Fruit fly (Drosophila melanogaster) whole organism, embryonic: ENCODE measurements around the gene CG10383.

Experiments used
- Ada2b ChIP-seq: fragments of 200-800 bp; sonication (Bioruptor generic); IDR thresholded peaks from 2 replicates; pipeline ENCODE4 v1.3.6; 2022; ENCODE audit warnings: missing biosample characterization, missing genetic modification characterization
- Asciz ChIP-seq: fragments of 200-800 bp; sonication (Bioruptor generic); optimal IDR thresholded peaks from 2 replicates; lab custom pipeline; 2017; ENCODE audit warnings: missing biosample characterization, mild to moderate bottlenecking, missing genetic modification characterization, missing genetic modification reagents
- Atf-2 ChIP-seq: fragments of 200-800 bp; sonication (Bioruptor generic); optimal IDR thresholded peaks from 2 replicates; lab custom pipeline; 2016; ENCODE audit warnings: missing biosample characterization, missing genetic modification characterization
- Awh ChIP-seq: fragments of 200-800 bp; sonication (Bioruptor generic); IDR thresholded peaks from 2 replicates; pipeline ENCODE4, ENCODE4 v1.3.6; 2022; ENCODE audit warnings: missing biosample characterization, missing genetic modification characterization
- Bdp1 ChIP-seq: fragments of 200-800 bp; sonication (Bioruptor generic); optimal IDR thresholded peaks from 3 replicates; lab custom pipeline; 2016; ENCODE audit warnings: missing biosample characterization, missing genetic modification characterization
- C15 ChIP-seq: fragments of 200-800 bp; sonication (Bioruptor generic); IDR thresholded peaks from 3 replicates; pipeline ENCODE4 v1.3.6; 2022; ENCODE audit warnings: missing biosample characterization, missing genetic modification characterization
- CG10543 ChIP-seq: fragments of 200-800 bp; sonication (Bioruptor generic); optimal IDR thresholded peaks from 3 replicates; lab custom pipeline; 2017; ENCODE audit warnings: missing biosample characterization, mild to moderate bottlenecking, missing genetic modification characterization, moderate library complexity
- CG11247 ChIP-seq: fragments of 200-800 bp; sonication (Bioruptor generic); IDR thresholded peaks from 2 replicates; pipeline ENCODE4 v1.3.6; 2022; ENCODE audit warnings: missing biosample characterization, missing genetic modification characterization
- CG1233 ChIP-seq: fragments of 200-800 bp; sonication (Bioruptor generic); optimal IDR thresholded peaks from 4 replicates; lab custom pipeline; 2018; ENCODE audit warnings: missing biosample characterization, mild to moderate bottlenecking, missing genetic modification characterization
- CG12769 ChIP-seq: fragments of 200-800 bp; sonication (Bioruptor generic); optimal IDR thresholded peaks from 2 replicates; lab custom pipeline; 2019; ENCODE audit warnings: missing biosample characterization, mild to moderate bottlenecking, missing genetic modification characterization, moderate library complexity
- CG12942 ChIP-seq: fragments of 200-800 bp; sonication (Bioruptor generic); optimal IDR thresholded peaks from 3 replicates; lab custom pipeline; 2016; ENCODE audit warnings: missing biosample characterization, missing genetic modification characterization
- CG13123 ChIP-seq: fragments of 200-800 bp; sonication (Bioruptor generic); optimal IDR thresholded peaks from 2 replicates; lab custom pipeline; 2016; ENCODE audit warnings: missing biosample characterization, missing genetic modification characterization
- CG13296 ChIP-seq: fragments of 200-800 bp; sonication (Bioruptor generic); optimal IDR thresholded peaks from 3 replicates; lab custom pipeline; 2018; ENCODE audit warnings: missing biosample characterization, mild to moderate bottlenecking, missing genetic modification characterization
- CG14014 ChIP-seq: fragments of 200-800 bp; sonication (Bioruptor generic); IDR thresholded peaks from 2 replicates; pipeline ENCODE4 v1.3.6; 2022; ENCODE audit warnings: missing biosample characterization, missing genetic modification characterization
- CG17328 ChIP-seq: fragments of 200-800 bp; sonication (Bioruptor generic); IDR thresholded peaks from 2 replicates; pipeline ENCODE4 v1.3.6; 2022; ENCODE audit warnings: missing biosample characterization, missing genetic modification characterization
- CG1792 ChIP-seq: fragments of 200-800 bp; sonication (Bioruptor generic); optimal IDR thresholded peaks from 2 replicates; lab custom pipeline; 2016; ENCODE audit warnings: missing biosample characterization, missing genetic modification characterization
- CG2199 ChIP-seq: fragments of 200-800 bp; sonication (Bioruptor generic); IDR thresholded peaks from 3 replicates; pipeline ENCODE4 v1.3.6; 2022; ENCODE audit warnings: missing biosample characterization, missing genetic modification characterization
- CG34376 ChIP-seq: fragments of 200-800 bp; sonication (Bioruptor generic); optimal IDR thresholded peaks from 2 replicates; lab custom pipeline; 2018; ENCODE audit warnings: missing biosample characterization, mild to moderate bottlenecking, missing genetic modification characterization
- CG4328 ChIP-seq: fragments of 200-800 bp; sonication (Bioruptor generic); optimal IDR thresholded peaks from 3 replicates; lab custom pipeline; 2017; ENCODE audit warnings: missing biosample characterization, missing genetic modification reagents, missing genetic modification characterization
- CG4730 ChIP-seq: fragments of 200-800 bp; sonication (Bioruptor generic); IDR thresholded peaks from 2 replicates; pipeline ENCODE4 v1.3.6; 2022; ENCODE audit warnings: missing biosample characterization, missing genetic modification characterization
- CG6683 ChIP-seq: fragments of 200-800 bp; sonication (Bioruptor generic); optimal IDR thresholded peaks from 2 replicates; lab custom pipeline; 2017; ENCODE audit warnings: missing biosample characterization, mild to moderate bottlenecking, missing genetic modification characterization, missing genetic modification reagents
- CG6813 ChIP-seq: fragments of 200-800 bp; sonication (Bioruptor generic); optimal IDR thresholded peaks from 2 replicates; lab custom pipeline; 2017; ENCODE audit warnings: missing biosample characterization, missing genetic modification characterization, mild to moderate bottlenecking, moderate library complexity, missing genetic modification reagents
- CoRest ChIP-seq: fragments of 200-800 bp; sonication (Bioruptor generic); optimal IDR thresholded peaks from 3 replicates; lab custom pipeline; 2018; ENCODE audit warnings: missing biosample characterization, mild to moderate bottlenecking, missing genetic modification characterization, moderate library complexity
- Gug ChIP-seq: fragments of 200-800 bp; sonication (Bioruptor generic); IDR thresholded peaks from 4 replicates; pipeline ENCODE4 v1.3.6; 2022; ENCODE audit warnings: missing biosample characterization, missing genetic modification characterization
- HLH3B ChIP-seq: fragments of 200-800 bp; sonication (Bioruptor generic); IDR thresholded peaks from 2 replicates; pipeline ENCODE4 v1.3.6; 2022; ENCODE audit warnings: missing biosample characterization, missing genetic modification characterization
- Hand ChIP-seq: fragments of 200-800 bp; sonication (Bioruptor generic); optimal IDR thresholded peaks from 2 replicates; lab custom pipeline; 2017; ENCODE audit warnings: mild to moderate bottlenecking, missing biosample characterization, missing genetic modification reagents, missing genetic modification characterization
- Hr39 ChIP-seq: fragments of >200 bp; optimal IDR thresholded peaks from 2 replicates; lab custom pipeline; 2017
- NC2β ChIP-seq: fragments of 200-800 bp; sonication (Bioruptor generic); optimal IDR thresholded peaks from 2 replicates; lab custom pipeline; 2016; ENCODE audit warnings: missing biosample characterization, missing genetic modification characterization
- Nf-YA ChIP-seq: fragments of 200-800 bp; sonication (Bioruptor generic); IDR thresholded peaks from 2 replicates; pipeline ENCODE4 v1.3.6; 2022; ENCODE audit warnings: missing biosample characterization, missing genetic modification characterization
- Oaz ChIP-seq: fragments of 200-800 bp; sonication (Bioruptor generic); IDR thresholded peaks from 2 replicates; pipeline ENCODE4 v1.3.6; 2022; ENCODE audit warnings: missing biosample characterization, missing genetic modification characterization
- Ptx1 ChIP-seq: fragments of 200-800 bp; sonication (Bioruptor generic); IDR thresholded peaks from 2 replicates; pipeline ENCODE4 v1.3.6; 2022; ENCODE audit warnings: missing biosample characterization, missing genetic modification characterization
- Ssrp ChIP-seq: fragments of 200-800 bp; sonication (Bioruptor generic); optimal IDR thresholded peaks from 2 replicates; lab custom pipeline; 2018; ENCODE audit warnings: missing biosample characterization, mild to moderate bottlenecking, missing genetic modification characterization, moderate library complexity
- cg ChIP-seq: fragments of 200-800 bp; sonication (Bioruptor generic); optimal IDR thresholded peaks from 3 replicates; lab custom pipeline; 2019; ENCODE audit warnings: missing biosample characterization, mild to moderate bottlenecking, missing genetic modification characterization, moderate library complexity
- chif ChIP-seq, 2 experiments: fragments of 200-800 bp; sonication (Bioruptor generic); optimal IDR thresholded peaks; 3 replicates each; lab custom pipeline; 2016; ENCODE audit warnings: missing biosample characterization in 2 of 2, missing genetic modification characterization in 2 of 2
- danr ChIP-seq: fragments of 200-800 bp; sonication (Bioruptor generic); IDR thresholded peaks from 2 replicates; pipeline ENCODE4 v1.3.6; 2022; ENCODE audit warnings: missing biosample characterization, missing genetic modification characterization
- dpn ChIP-seq, 2 experiments: fragments of 200-800 bp; sonication (Bioruptor generic); optimal IDR thresholded peaks; 3 replicates each; lab custom pipeline; 2016; ENCODE audit warnings: missing biosample characterization in 2 of 2, missing genetic modification characterization in 2 of 2
- gcm2 ChIP-seq: fragments of 200-800 bp; sonication (Bioruptor generic); optimal IDR thresholded peaks from 2 replicates; lab custom pipeline; 2016; ENCODE audit warnings: missing biosample characterization, missing genetic modification characterization
- ham ChIP-seq: fragments of 200-800 bp; sonication (Bioruptor generic); IDR thresholded peaks from 2 replicates; pipeline ENCODE4 v1.3.6; 2022; ENCODE audit warnings: missing biosample characterization, missing genetic modification characterization
- hb ChIP-seq: fragments of 200-800 bp; sonication (Bioruptor generic); IDR thresholded peaks from 3 replicates; pipeline ENCODE4 v1.3.6; 2022; ENCODE audit warnings: missing biosample characterization, missing genetic modification characterization; ENCODE audit not compliant: partially characterized antibody
- her ChIP-seq: fragments of 200-800 bp; sonication (Bioruptor generic); optimal IDR thresholded peaks from 2 replicates; lab custom pipeline; 2016; ENCODE audit warnings: missing biosample characterization, missing genetic modification characterization
- ind ChIP-seq: fragments of 200-800 bp; sonication (Bioruptor generic); optimal IDR thresholded peaks from 3 replicates; lab custom pipeline; 2016; ENCODE audit warnings: missing biosample characterization, missing genetic modification characterization
- lmd ChIP-seq: fragments of 200-800 bp; sonication (Bioruptor generic); IDR thresholded peaks from 2 replicates; pipeline ENCODE4 v1.3.6; 2022; ENCODE audit warnings: missing biosample characterization, missing genetic modification characterization
- pho ChIP-seq: fragments of 200-800 bp; sonication (Bioruptor generic); optimal IDR thresholded peaks from 2 replicates; lab custom pipeline; 2016; ENCODE audit warnings: missing biosample characterization, missing genetic modification characterization
- rib ChIP-seq: fragments of 200-800 bp; sonication (Bioruptor generic); IDR thresholded peaks from 2 replicates; pipeline ENCODE4 v1.3.6; 2022; ENCODE audit warnings: missing biosample characterization, missing genetic modification characterization
- sens ChIP-seq: fragments of 200-800 bp; sonication (Bioruptor generic); peaks from one replicate; lab custom pipeline; 2016; ENCODE audit warnings: missing biosample characterization, missing genetic modification characterization
- sim ChIP-seq: fragments of 200-800 bp; sonication (Bioruptor generic); IDR thresholded peaks from 2 replicates; pipeline ENCODE4 v1.3.6; 2022; ENCODE audit warnings: missing biosample characterization, missing genetic modification characterization
- slou ChIP-seq: fragments of 200-800 bp; sonication (Bioruptor generic); optimal IDR thresholded peaks from 3 replicates; lab custom pipeline; 2016; ENCODE audit warnings: missing biosample characterization, missing genetic modification characterization
- so ChIP-seq: fragments of 200-800 bp; sonication (Bioruptor generic); IDR thresholded peaks from 3 replicates; pipeline ENCODE4 v1.3.6; 2022; ENCODE audit warnings: missing biosample characterization, missing genetic modification characterization
- trh ChIP-seq: fragments of 200-800 bp; sonication (Bioruptor generic); optimal IDR thresholded peaks from 2 replicates; lab custom pipeline; 2016; ENCODE audit warnings: missing biosample characterization, missing genetic modification characterization
- wdn ChIP-seq: fragments of 200-800 bp; sonication (Bioruptor generic); IDR thresholded peaks from 2 replicates; pipeline ENCODE4 v1.3.6; 2022; ENCODE audit warnings: missing biosample characterization, missing genetic modification characterization

Gene CG10383

dm6 chr2L:18702721-18703488 is 7.5 kb upstream of the CG10383 start, which contains the start of the genes CG10376 and CG10343 (continued):
- peak; percentile 36 for TF ChIP-seq pho (GFP tag; lab: Kevin White, UChicago)
- TF ChIP-seq Atf-2 (GFP tag; lab: Kevin White, UChicago): peak; percentile 34
- peak; percentile 79 for TF ChIP-seq CG11247 (GFP tag; lab: Robert Waterston, UW)
- peak; percentile 53 to 83 for TF ChIP-seq dpn (GFP tag; optimal IDR thresholded peaks at IDR 0.05; lab: Kevin White, UChicago)
- peak; percentile 41 for TF ChIP-seq Hand
- peak; percentile 11 for TF ChIP-seq CG6813 (GFP tag; lab: Kevin White, UChicago)
- TF ChIP-seq Hr39 (lab: Kevin White, UChicago): no peak
- TF ChIP-seq danr: peak; percentile 26; the same call in 1 of the 2 replicates
- no peak for TF ChIP-seq gcm2 (GFP tag; lab: Kevin White, UChicago)
- TF ChIP-seq CoRest (tag; lab: Kevin White, UChicago): peak; percentile 97
- peak; percentile 53 for TF ChIP-seq CG34376
- TF ChIP-seq Ssrp: peak; percentile 95
- peak; percentile 82 for TF ChIP-seq CG1233 (GFP tag; lab: Kevin White, UChicago)
- TF ChIP-seq CG13296 (GFP tag; lab: Kevin White, UChicago): peak; percentile 78
- peak; percentile 72 for TF ChIP-seq CG17328
- peak; percentile 72; the same call in 1 of the 2 replicates for TF ChIP-seq rib
- peak; percentile 81 for TF ChIP-seq slou
- TF ChIP-seq cg (GFP tag; lab: Kevin White, UChicago): no peak
- TF ChIP-seq wdn (GFP tag; lab: Robert Waterston, UW): peak; percentile 76
- TF ChIP-seq her (GFP tag; lab: Kevin White, UChicago): no peak
- peak; percentile 81 for TF ChIP-seq CG4730 (GFP tag; lab: Robert Waterston, UW)
- TF ChIP-seq HLH3B (GFP tag; lab: Robert Waterston, UW): peak; percentile 77
- no peak; the same call in 2 of the 3 replicates for TF ChIP-seq C15 (GFP tag; lab: Robert Waterston, UW)
- peak; percentile 86 for TF ChIP-seq Gug (GFP tag; lab: Robert Waterston, UW)
- TF ChIP-seq Nf-YA (GFP tag; lab: Robert Waterston, UW): no peak
- peak; percentile 92 for TF ChIP-seq CG10543
- TF ChIP-seq CG14014 (GFP tag; lab: Robert Waterston, UW): peak; percentile 81
- TF ChIP-seq Awh (GFP tag; lab: Robert Waterston, UW): 0 out of 2 replicates have a peak, but pooled peaks have one; percentile 22
- no peak for TF ChIP-seq CG2199 (GFP tag; lab: Robert Waterston, UW)
- peak; percentile 12 for TF ChIP-seq Bdp1 (GFP tag; lab: Kevin White, UChicago)
- peak in 1 of 2 experiments; percentile 54 for TF ChIP-seq chif (GFP tag; optimal IDR thresholded peaks at IDR 0.05; lab: Kevin White, UChicago)
- no peak for TF ChIP-seq ham
- peak; percentile 68 for TF ChIP-seq CG6683 (GFP tag; lab: Kevin White, UChicago)
- TF ChIP-seq CG12769 (tag; lab: Kevin White, UChicago): no peak
- TF ChIP-seq Asciz (GFP tag; lab: Kevin White, UChicago): peak; percentile 54
- peak; percentile 62; the same call in 1 of the 3 replicates for TF ChIP-seq so
- peak; percentile 93 for TF ChIP-seq Ptx1 (GFP tag; lab: Robert Waterston, UW)
- TF ChIP-seq trh (GFP tag; lab: Kevin White, UChicago): peak; percentile 80
- TF ChIP-seq CG1792 (GFP tag; lab: Kevin White, UChicago): peak; percentile 33
- TF ChIP-seq lmd (GFP tag; lab: Robert Waterston, UW): peak; percentile 92
- TF ChIP-seq NC2β (GFP tag; lab: Kevin White, UChicago): peak; percentile 18
- peak; percentile 78 for TF ChIP-seq CG4328
- peak; percentile 75 for TF ChIP-seq Ada2b
- peak; percentile 76 for TF ChIP-seq Oaz (GFP tag; lab: Robert Waterston, UW)
- peak; percentile 83 for TF ChIP-seq CG12942 (GFP tag; lab: Kevin White, UChicago)
- TF ChIP-seq ind (GFP tag; lab: Kevin White, UChicago): peak; percentile 86
- TF ChIP-seq sens (GFP tag; lab: Kevin White, UChicago): peak; percentile 92
- peak; percentile 55 for TF ChIP-seq CG13123 (GFP tag; lab: Kevin White, UChicago)
- no peak for TF ChIP-seq hb (GFP tag; lab: Robert Waterston, UW)
- 0 out of 2 replicates have a peak, but pooled peaks have one; percentile 41 for TF ChIP-seq sim (GFP tag; lab: Robert Waterston, UW)
